Fruit fly (Drosophila melanogaster) whole organism, wandering third instar larva: ENCODE data around the gene TwdlP.

ENCODE experiments used
- CrebA ChIP-seq: fragments of 200-800 bp; sonication (Bioruptor generic); optimal IDR thresholded peaks from 2 replicates; lab custom pipeline; 2016; ENCODE audit warnings: missing biosample characterization, mild to moderate bottlenecking, missing genetic modification characterization, borderline replicate concordance
- Dif ChIP-seq: fragments of 200-275, 200-300 bp; sonication (Bioruptor generic); optimal IDR thresholded peaks from 2 replicates; lab custom pipeline; 2018; ENCODE audit warnings: missing biosample characterization, missing genetic modification characterization; ENCODE audit not compliant: partially characterized antibody
- Hnf4 ChIP-seq: fragments of 200-800 bp; sonication (Bioruptor generic); optimal IDR thresholded peaks from 2 replicates; lab custom pipeline; 2016; ENCODE audit warnings: missing biosample characterization, mild to moderate bottlenecking, missing genetic modification characterization
- Hr83 ChIP-seq: fragments of 200-300 bp; sonication (Bioruptor generic); optimal IDR thresholded peaks from 2 replicates; lab custom pipeline; 2016; ENCODE audit warnings: missing biosample characterization, mild to moderate bottlenecking, missing genetic modification characterization, moderate library complexity; ENCODE audit not compliant: poor library complexity, severe bottlenecking
- Jra ChIP-seq: sonication (Bioruptor generic); optimal IDR thresholded peaks from 2 replicates; lab custom pipeline; 2016; ENCODE audit warnings: missing biosample characterization, missing genetic modification characterization
- OdsH ChIP-seq: fragments of 200-800 bp; sonication (Bioruptor generic); optimal IDR thresholded peaks from 2 replicates; lab custom pipeline; 2016; ENCODE audit warnings: missing biosample characterization, mild to moderate bottlenecking, missing genetic modification characterization
- Rel ChIP-seq, 2 experiments: fragments of 200-800 bp; sonication (Bioruptor generic) in 1 of 2; optimal IDR thresholded peaks; 2 replicates in 1 of 2; 3 replicates in 1 of 2; lab custom pipeline; 2016 to 2019; ENCODE audit warnings: mild to moderate bottlenecking in 2 of 2, missing biosample characterization in 2 of 2, missing genetic modification characterization in 2 of 2, moderate library complexity in 1 of 2
- br ChIP-seq: fragments of 200-800 bp; sonication (Bioruptor generic); optimal IDR thresholded peaks from 2 replicates; lab custom pipeline; 2016; ENCODE audit warnings: missing biosample characterization, missing genetic modification characterization
- brk ChIP-seq: fragments of 200-800 bp; sonication (Bioruptor generic); optimal IDR thresholded peaks from 2 replicates; lab custom pipeline; 2016; ENCODE audit warnings: missing biosample characterization, mild to moderate bottlenecking, missing genetic modification characterization
- dsf ChIP-seq: sonication (Bioruptor generic); optimal IDR thresholded peaks from 2 replicates; lab custom pipeline; 2016; ENCODE audit warnings: missing biosample characterization, missing genetic modification characterization, borderline replicate concordance
- ey ChIP-seq: fragments of 200-800 bp; sonication (Bioruptor generic); optimal IDR thresholded peaks from 2 replicates; lab custom pipeline; 2016; ENCODE audit warnings: missing biosample characterization, missing genetic modification characterization
- foxo ChIP-seq, 2 experiments: fragments of 200-800 bp; sonication (Bioruptor generic); optimal IDR thresholded peaks; 2 replicates in 1 of 2; 3 replicates in 1 of 2; lab custom pipeline; 2016 to 2017; ENCODE audit warnings: missing biosample characterization in 2 of 2, missing genetic modification characterization in 2 of 2
- fru ChIP-seq: fragments of 200-800 bp; sonication (Bioruptor generic); optimal IDR thresholded peaks from 3 replicates; lab custom pipeline; 2016; ENCODE audit warnings: missing biosample characterization, mild to moderate bottlenecking, missing genetic modification characterization
- h ChIP-seq: fragments of 200-800 bp; sonication (Bioruptor generic); optimal IDR thresholded peaks from 3 replicates; lab custom pipeline; 2016; ENCODE audit warnings: missing biosample characterization, mild to moderate bottlenecking, missing genetic modification characterization
- jim ChIP-seq: fragments of 175-275, 200-325 bp; sonication (Bioruptor generic); optimal IDR thresholded peaks from 2 replicates; lab custom pipeline; 2016; ENCODE audit warnings: missing biosample characterization, mild to moderate bottlenecking, missing genetic modification characterization
- lola ChIP-seq: fragments of >200 bp; optimal IDR thresholded peaks from 2 replicates; lab custom pipeline; 2017; ENCODE audit warnings: missing biosample characterization, missing genetic modification characterization
- psq ChIP-seq: fragments of 200-800 bp; sonication (Bioruptor generic); optimal IDR thresholded peaks from 3 replicates; lab custom pipeline; 2017; ENCODE audit warnings: missing biosample characterization, mild to moderate bottlenecking, missing genetic modification characterization, moderate library complexity
- rgr ChIP-seq: fragments of 200-800 bp; sonication (Bioruptor generic); optimal IDR thresholded peaks from 3 replicates; lab custom pipeline; 2016; ENCODE audit warnings: missing biosample characterization, mild to moderate bottlenecking, missing genetic modification characterization
- sv ChIP-seq: fragments of 200-800 bp; sonication (Bioruptor generic); optimal IDR thresholded peaks from 3 replicates; lab custom pipeline; 2016; ENCODE audit warnings: missing biosample characterization, missing genetic modification characterization
- tai ChIP-seq: sonication (Bioruptor generic); optimal IDR thresholded peaks from 2 replicates; lab custom pipeline; 2016; ENCODE audit warnings: missing biosample characterization, missing genetic modification characterization

TwdlP gene

DNA sequence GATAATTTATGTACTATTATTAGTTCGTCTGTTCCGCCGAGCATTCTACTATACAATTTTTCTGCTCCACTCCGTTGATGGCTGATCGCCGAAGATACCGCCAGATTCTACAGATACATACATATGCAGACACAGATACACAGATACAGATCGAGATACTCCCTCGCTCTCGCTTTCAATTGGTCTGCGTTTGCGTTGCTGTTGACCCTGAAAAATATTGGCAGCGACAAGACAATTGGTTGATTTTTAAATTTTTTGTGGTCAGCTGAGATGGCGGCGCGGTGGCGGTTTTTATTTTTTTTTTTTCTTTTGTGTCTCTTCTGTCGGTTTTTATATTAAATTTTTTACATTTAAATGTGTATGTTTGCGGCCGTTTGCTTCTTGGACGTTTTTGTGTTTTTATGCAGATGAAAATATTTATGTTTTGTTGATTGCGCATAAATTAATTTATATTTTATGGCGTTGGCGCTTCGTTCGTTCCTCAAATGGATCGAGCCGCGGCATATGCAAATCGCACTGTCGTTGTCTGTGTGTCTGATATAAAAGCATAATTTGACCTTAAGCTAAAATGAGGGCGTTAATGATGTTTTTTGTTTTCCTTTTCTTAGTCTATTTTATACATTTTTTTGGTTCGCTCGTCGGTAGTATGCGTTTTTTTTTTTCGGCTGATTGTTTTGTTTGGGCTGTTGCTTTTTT is 27.2 kb downstream of the TwdlP start:
- no peak for TF ChIP-seq lola (GFP tag; lab: Kevin White, UChicago)
- no peak for TF ChIP-seq psq (GFP tag; lab: Kevin White, UChicago)
- no peak for TF ChIP-seq ey (GFP tag; lab: Kevin White, UChicago)
- TF ChIP-seq Jra, result no peak
- no peak for TF ChIP-seq jim (GFP tag; lab: Kevin White, UChicago)

DNA sequence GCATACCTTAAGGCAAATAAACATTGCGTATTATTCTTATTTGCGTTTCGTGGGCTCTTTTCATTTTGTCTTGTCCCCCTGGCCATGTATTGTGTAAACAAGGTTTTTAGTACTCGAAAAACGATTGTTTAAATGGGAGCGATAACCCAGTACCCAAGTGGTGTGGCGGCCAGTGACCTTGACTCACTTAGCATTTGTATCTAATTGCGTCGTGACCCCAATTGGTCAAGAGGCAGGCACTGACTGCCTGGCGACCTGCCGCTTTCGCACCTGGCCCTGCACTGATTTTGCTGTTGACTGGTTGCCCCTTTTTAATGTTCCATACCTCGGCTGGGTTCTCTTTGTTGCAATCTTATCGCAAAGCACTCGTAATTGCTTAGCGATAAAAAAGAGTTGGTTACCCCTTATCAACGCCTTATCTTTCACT is 33.0 kb downstream of the TwdlP start:
- TF ChIP-seq Jra, result peak; percentile 47
- TF ChIP-seq sv, result no peak
- peak; percentile 56 for TF ChIP-seq br (GFP tag; lab: Kevin White, UChicago)
- no peak for TF ChIP-seq CrebA (GFP tag; lab: Kevin White, UChicago)
- no peak for TF ChIP-seq dsf (GFP tag; lab: Kevin White, UChicago)
- peak in 1 of 2 experiments; percentile 32 for TF ChIP-seq foxo (GFP tag; optimal IDR thresholded peaks at IDR 0.05; lab: Kevin White, UChicago)
- TF ChIP-seq fru (GFP tag; lab: Kevin White, UChicago), result peak; percentile 32
- TF ChIP-seq Rel (GFP tag; optimal IDR thresholded peaks at IDR 0.05; lab: Kevin White, UChicago), result no peak
- peak; percentile 2 for TF ChIP-seq Rel (tag; optimal IDR thresholded peaks at IDR 0.05; lab: Kevin White, UChicago)
- peak; percentile 53 for TF ChIP-seq Hr83
- peak; percentile 66 for TF ChIP-seq tai (GFP tag; lab: Kevin White, UChicago)
- peak; percentile 54 for TF ChIP-seq rgr
- TF ChIP-seq psq (GFP tag; lab: Kevin White, UChicago), result peak; percentile 52
- no peak for TF ChIP-seq Dif
- TF ChIP-seq Hnf4 (GFP tag; lab: Kevin White, UChicago), result peak; percentile 63
- TF ChIP-seq h (GFP tag; lab: Kevin White, UChicago), result peak; percentile 61
- peak; percentile 8 for TF ChIP-seq brk (GFP tag; lab: Kevin White, UChicago)
- peak; percentile 24 for TF ChIP-seq OdsH (GFP tag; lab: Kevin White, UChicago)
